Worm (Caenorhabditis elegans): ENCODE results near the gene fbxa-144.

DNA sequence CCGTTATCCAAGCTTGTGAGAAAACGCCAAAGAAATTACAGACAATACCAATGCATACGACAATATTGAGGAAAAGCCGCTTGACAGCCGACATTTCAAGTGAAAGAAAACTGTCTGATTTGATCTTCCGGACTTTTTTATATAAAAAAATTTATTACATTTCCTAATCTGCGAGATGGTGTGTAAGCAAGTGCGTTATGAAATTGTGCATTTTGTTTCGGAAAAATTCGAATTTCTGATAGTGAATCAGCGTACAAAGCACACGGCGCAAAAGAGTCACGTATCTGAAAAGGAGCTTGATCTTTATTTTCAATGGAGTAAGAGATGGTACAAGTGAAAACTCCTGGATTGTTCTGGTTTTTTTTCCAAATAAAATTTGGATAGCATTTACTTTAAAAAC is 8.5 kb upstream of the fbxa-144 start, which contains the start of gene clc-32:
- no peak for TF ChIP-seq dox-1 (GFP tag; IDR thresholded peaks at IDR 0.05)
- no peak for TF ChIP-seq let-526 (GFP tag; IDR thresholded peaks at IDR 0.05)
- no peak for TF ChIP-seq madf-6 (GFP tag; IDR thresholded peaks at IDR 0.05)
- no peak for TF ChIP-seq pha-4 (tag; optimal IDR thresholded peaks at IDR 0.05)
- no peak for TF ChIP-seq ztf-22 (GFP tag; optimal IDR thresholded peaks at IDR 0.05)
- TF ChIP-seq cebp-2 (GFP tag; IDR thresholded peaks at IDR 0.05), result no peak
- no peak for TF ChIP-seq ama-1 (optimal IDR thresholded peaks at IDR 0.05)
- TF ChIP-seq ama-1 (GFP tag; optimal IDR thresholded peaks at IDR 0.05), result no peak
- no peak for TF ChIP-seq attf-5 (GFP tag; optimal IDR thresholded peaks at IDR 0.05)
- TF ChIP-seq him-1 (tag; optimal IDR thresholded peaks at IDR 0.05), result no peak

Measured in whole organism, young adult.